Worm (Caenorhabditis elegans) whole organism, young adult: ENCODE measurements around the gene C15H9.2.

Experiments
- B0261.1 ChIP-seq: sonication (generic microtip); optimal IDR thresholded peaks from 2 replicates; lab custom pipeline; 2016; ENCODE audit warnings: mild to moderate bottlenecking, missing genetic modification characterization, moderate library complexity, missing compliant biosample characterization
- attf-3 ChIP-seq: fragments of 200-800 bp; sonication (Bioruptor generic); conservative IDR thresholded peaks from 2 replicates; pipeline ENCODE4 v1.3.6; 2022; ENCODE audit warnings: missing genetic modification reagents, missing genetic modification characterization, missing compliant biosample characterization
- egrh-3 ChIP-seq: fragments of 200-800 bp; sonication (Bioruptor generic); IDR thresholded peaks from 2 replicates; pipeline ENCODE4 v1.3.6; 2022; ENCODE audit warnings: missing genetic modification reagents, missing genetic modification characterization, missing compliant biosample characterization
- ets-4 ChIP-seq: fragments of 200-800 bp; sonication (Bioruptor generic); optimal IDR thresholded peaks from 2 replicates; lab custom pipeline; 2018; ENCODE audit warnings: mild to moderate bottlenecking, missing genetic modification characterization, missing compliant biosample characterization
- lag-1 ChIP-seq: fragments of 200-800 bp; sonication (Bioruptor generic); IDR thresholded peaks from 2 replicates; pipeline ENCODE4 v1.3.6; 2022; ENCODE audit warnings: missing genetic modification reagents, missing genetic modification characterization, missing compliant biosample characterization
- nhr-179 ChIP-seq: sonication (generic microtip); optimal IDR thresholded peaks from 2 replicates; lab custom pipeline; 2016; ENCODE audit warnings: mild to moderate bottlenecking, missing genetic modification characterization, missing compliant biosample characterization
- nhr-80 ChIP-seq: sonication (generic microtip); optimal IDR thresholded peaks from 2 replicates; lab custom pipeline; 2016; ENCODE audit warnings: missing genetic modification characterization, missing compliant biosample characterization

Gene C15H9.2

ce11 chrX:6169252-6169651 is 50.9 kb downstream of the C15H9.2 start, which contains the start of gene T25B2.2:
TSS of gene T25B2.2 (plus strand) at chrX:6169643.
- TF ChIP-seq lag-1 (GFP tag; lab: Robert Waterston, UW) (no peak), B0261.1 (tag; lab: Kevin White, UChicago) (no peak), nhr-179 (tag; lab: Kevin White, UChicago) (no peak), egrh-3 (GFP tag; lab: Robert Waterston, UW) (no peak), attf-3 (GFP tag; lab: Robert Waterston, UW) (no peak), ets-4 (GFP tag; lab: Kevin White, UChicago) (no peak), nhr-80 (tag; lab: Kevin White, UChicago) (peak; percentile 80)
